Fruit fly (Drosophila melanogaster) whole organism, adult: ENCODE measurements around the gene ND-B16.6.
A peak's percentile ranks its signal among the peaks of the same experiment; 100 is the strongest.

Experiments
- CG11617 ChIP-seq: fragments of 200-800 bp; sonication (Bioruptor generic); optimal IDR thresholded peaks from 2 replicates; lab custom pipeline; 2017; ENCODE audit warnings: mild to moderate bottlenecking, missing biosample characterization, missing genetic modification reagents, missing genetic modification characterization
- CG12768 ChIP-seq: fragments of 200-800 bp; sonication (Bioruptor generic); optimal IDR thresholded peaks from 2 replicates; lab custom pipeline; 2017; ENCODE audit warnings: missing biosample characterization, missing genetic modification characterization, mild to moderate bottlenecking, moderate library complexity, missing genetic modification reagents
- CG14711 ChIP-seq: fragments of 200-800 bp; sonication (Bioruptor generic); optimal IDR thresholded peaks from 2 replicates; lab custom pipeline; 2018; ENCODE audit warnings: missing biosample characterization, mild to moderate bottlenecking, missing genetic modification characterization, moderate library complexity
- CG1620 ChIP-seq: fragments of 200-800 bp; sonication (Bioruptor generic); optimal IDR thresholded peaks from 2 replicates; lab custom pipeline; 2016; ENCODE audit warnings: missing biosample characterization, missing genetic modification characterization
- CG33017 ChIP-seq: fragments of 200-800 bp; sonication (Bioruptor generic); optimal IDR thresholded peaks from 2 replicates; lab custom pipeline; 2018; ENCODE audit warnings: missing biosample characterization, mild to moderate bottlenecking, missing genetic modification characterization, moderate library complexity
- CG5204 ChIP-seq: fragments of 200-800 bp; sonication (Bioruptor generic); optimal IDR thresholded peaks from 2 replicates; lab custom pipeline; 2016; ENCODE audit warnings: missing biosample characterization, missing genetic modification characterization
- CG7045 ChIP-seq: fragments of 200-800 bp; sonication (Bioruptor generic); optimal IDR thresholded peaks from 2 replicates; lab custom pipeline; 2017; ENCODE audit warnings: missing biosample characterization, mild to moderate bottlenecking, missing genetic modification characterization
- CG7101 ChIP-seq: fragments of 200-800 bp; sonication (Bioruptor generic); optimal IDR thresholded peaks from 2 replicates; lab custom pipeline; 2018; ENCODE audit warnings: missing biosample characterization, mild to moderate bottlenecking, missing genetic modification characterization, moderate library complexity
- Clk ChIP-seq: fragments of 200-800 bp; sonication (Bioruptor generic); optimal IDR thresholded peaks from 2 replicates; lab custom pipeline; 2017; ENCODE audit warnings: missing biosample characterization, missing genetic modification characterization
- Crg-1 ChIP-seq: fragments of 200-800 bp; sonication (Bioruptor generic); optimal IDR thresholded peaks from 2 replicates; lab custom pipeline; 2016; ENCODE audit warnings: missing biosample characterization, missing genetic modification characterization
- Hr96 ChIP-seq: fragments of 200-800 bp; sonication (Bioruptor generic); optimal IDR thresholded peaks from 2 replicates; lab custom pipeline; 2016; ENCODE audit warnings: missing biosample characterization, missing genetic modification characterization
- Mnt ChIP-seq: fragments of 200-800 bp; sonication (Bioruptor generic); optimal IDR thresholded peaks from 2 replicates; lab custom pipeline; 2016; ENCODE audit warnings: missing biosample characterization, mild to moderate bottlenecking, missing genetic modification characterization
- bab1 ChIP-seq: fragments of 200-800 bp; sonication (Bioruptor generic); optimal IDR thresholded peaks from 3 replicates; lab custom pipeline; 2019; ENCODE audit warnings: missing biosample characterization, mild to moderate bottlenecking, missing genetic modification characterization, moderate library complexity
- cic ChIP-seq: fragments of 200-800 bp; sonication (Bioruptor generic); optimal IDR thresholded peaks from 2 replicates; lab custom pipeline; 2017; ENCODE audit warnings: missing biosample characterization, mild to moderate bottlenecking, missing genetic modification characterization, moderate library complexity
- cnc ChIP-seq, 2 experiments: fragments of >200 bp; optimal IDR thresholded peaks; 2 replicates each; lab custom pipeline; 2017
- kay ChIP-seq: fragments of 200-800 bp; sonication (Bioruptor generic); peaks from one replicate; lab custom pipeline; 2016; ENCODE audit warnings: missing biosample characterization, missing genetic modification characterization, borderline replicate concordance
- ovo ChIP-seq: fragments of 200-800 bp; sonication (Bioruptor generic); optimal IDR thresholded peaks from 2 replicates; lab custom pipeline; 2016; ENCODE audit warnings: missing biosample characterization, missing genetic modification characterization
- pad ChIP-seq: fragments of 200-800 bp; sonication (Bioruptor generic); optimal IDR thresholded peaks from 3 replicates; lab custom pipeline; 2017; ENCODE audit warnings: missing biosample characterization, missing genetic modification characterization, mild to moderate bottlenecking, moderate library complexity, missing genetic modification reagents
- tj ChIP-seq: fragments of 200-800 bp; sonication (Bioruptor generic); optimal IDR thresholded peaks from 3 replicates; lab custom pipeline; 2017; ENCODE audit warnings: missing biosample characterization, mild to moderate bottlenecking, missing genetic modification characterization, moderate library complexity
- toe ChIP-seq: fragments of 200-800 bp; sonication (Bioruptor generic); optimal IDR thresholded peaks from 2 replicates; lab custom pipeline; 2016; ENCODE audit warnings: missing biosample characterization, missing genetic modification characterization

The ND-B16.6 gene

dm6 chrX:6311516-6311915 is 38.7 kb downstream of the ND-B16.6 start:
- no peak for TF ChIP-seq tj (GFP tag; lab: Kevin White, UChicago)
- TF ChIP-seq toe (GFP tag; lab: Kevin White, UChicago) = no peak
- no peak for TF ChIP-seq cic (GFP tag; lab: Kevin White, UChicago)
- TF ChIP-seq Crg-1 (GFP tag; lab: Kevin White, UChicago) = no peak
- no peak for TF ChIP-seq Hr96 (GFP tag; lab: Kevin White, UChicago)
- TF ChIP-seq ovo = no peak
- TF ChIP-seq CG33017 (tag; lab: Kevin White, UChicago) = no peak
- no peak for TF ChIP-seq CG11617 (GFP tag; lab: Kevin White, UChicago)
- no peak for TF ChIP-seq pad (GFP tag; lab: Kevin White, UChicago)
- TF ChIP-seq CG12768 (GFP tag; lab: Kevin White, UChicago) = no peak
- no peak for TF ChIP-seq CG5204 (GFP tag; lab: Kevin White, UChicago)

- TF ChIP-seq CG7045 (GFP tag; lab: Kevin White, UChicago) = no peak
- no peak for TF ChIP-seq ovo
- TF ChIP-seq cnc (optimal IDR thresholded peaks at IDR 0.05; lab: Kevin White, UChicago) = no peak
- TF ChIP-seq pad (GFP tag; lab: Kevin White, UChicago) = no peak
- no peak for TF ChIP-seq toe (GFP tag; lab: Kevin White, UChicago)
- TF ChIP-seq CG14711 = no peak
- TF ChIP-seq CG33017 (tag; lab: Kevin White, UChicago) = no peak
These were observed 39.8 kb downstream of the ND-B16.6 start for dm6 chrX:6310408-6310807.

dm6 chrX:6308852-6309251 is 41.3 kb downstream of the ND-B16.6 start, which contains the start of gene CG15894:
CG15894 (plus strand) TSS chrX:6309212.
- no peak for TF ChIP-seq Hr96 (GFP tag; lab: Kevin White, UChicago)
- no peak for TF ChIP-seq ovo
- TF ChIP-seq kay (GFP tag; lab: Kevin White, UChicago) = peak; percentile 21
- peak; percentile 29 for TF ChIP-seq CG7101 (tag; lab: Kevin White, UChicago)
- TF ChIP-seq CG12768 (GFP tag; lab: Kevin White, UChicago) = peak; percentile 21

- TF ChIP-seq CG14711 (no peak), tj (GFP tag; lab: Kevin White, UChicago) (no peak), cic (GFP tag; lab: Kevin White, UChicago) (no peak), CG11617 (GFP tag; lab: Kevin White, UChicago) (no peak), cnc (optimal IDR thresholded peaks at IDR 0.05; lab: Kevin White, UChicago) (no peak), bab1 (GFP tag; lab: Kevin White, UChicago) (no peak), CG5204 (GFP tag; lab: Kevin White, UChicago) (no peak), Mnt (no peak), CG33017 (tag; lab: Kevin White, UChicago) (no peak), ovo (no peak), pad (GFP tag; lab: Kevin White, UChicago) (no peak), CG12768 (GFP tag; lab: Kevin White, UChicago) (no peak)
These were observed 44.9 kb downstream of the ND-B16.6 start for dm6 chrX:6305317-6305716.

- TF ChIP-seq Mnt (no peak), CG1620 (GFP tag; lab: Kevin White, UChicago) (no peak), ovo (no peak), CG11617 (GFP tag; lab: Kevin White, UChicago) (no peak), toe (GFP tag; lab: Kevin White, UChicago) (no peak), CG14711 (no peak), kay (GFP tag; lab: Kevin White, UChicago) (no peak), CG7101 (tag; lab: Kevin White, UChicago) (no peak), pad (GFP tag; lab: Kevin White, UChicago) (no peak), bab1 (GFP tag; lab: Kevin White, UChicago) (no peak), cnc (optimal IDR thresholded peaks at IDR 0.05; lab: Kevin White, UChicago) (no peak), Hr96 (GFP tag; lab: Kevin White, UChicago) (no peak), CG12768 (GFP tag; lab: Kevin White, UChicago) (no peak), tj (GFP tag; lab: Kevin White, UChicago) (no peak), CG5204 (GFP tag; lab: Kevin White, UChicago) (no peak), CG33017 (tag; lab: Kevin White, UChicago) (no peak), Clk (no peak), CG7045 (GFP tag; lab: Kevin White, UChicago) (no peak), cic (GFP tag; lab: Kevin White, UChicago) (no peak)
These were observed 46.0 kb downstream of the ND-B16.6 start for dm6 chrX:6304203-6304602.

- no peak for TF ChIP-seq cnc (optimal IDR thresholded peaks at IDR 0.05; lab: Kevin White, UChicago)
- peak; percentile 65 for TF ChIP-seq tj (GFP tag; lab: Kevin White, UChicago)
- TF ChIP-seq toe (GFP tag; lab: Kevin White, UChicago) = no peak
- no peak for TF ChIP-seq Mnt
These were observed 46.5 kb downstream of the ND-B16.6 start, which contains the start of gene CG3823 for dm6 chrX:6303675-6304074. CG3823 (plus strand) TSS chrX:6303975.

dm6 chrX:6303196-6303595 is 47.0 kb downstream of the ND-B16.6 start:
- TF ChIP-seq Mnt (no peak), CG1620 (GFP tag; lab: Kevin White, UChicago) (no peak)
